Fruit fly (Drosophila melanogaster): ENCODE measurements around the gene RpS13.

Gene RpS13

dm6 chr2L:8376717-8377116 lies 12.3 kb upstream of the RpS13 start, which contains the start of the genes CG13390 and CG17294 (continued):
- TF ChIP-seq CG17361 (GFP tag; IDR thresholded peaks at IDR 0.05) (peak; percentile 100), CG10462 (GFP tag; optimal IDR thresholded peaks at IDR 0.05) (peak; percentile 99), caup (GFP tag; optimal IDR thresholded peaks at IDR 0.05; ENCODE audit: severe bottlenecking) (peak; percentile 99), Gsc (GFP tag; IDR thresholded peaks at IDR 0.05) (peak; percentile 98), gsb-n (tag; optimal IDR thresholded peaks at IDR 0.05) (peak; percentile 99), CG5245 (GFP tag; optimal IDR thresholded peaks at IDR 0.05) (peak; percentile 98), Chrac-16 (GFP tag; optimal IDR thresholded peaks at IDR 0.05) (peak; percentile 99), slp2 (GFP tag; optimal IDR thresholded peaks at IDR 0.05) (peak; percentile 88), CG1792 (GFP tag; optimal IDR thresholded peaks at IDR 0.05) (peak; percentile 77), sens (GFP tag) (peak; percentile 99), Atf-2 (GFP tag; optimal IDR thresholded peaks at IDR 0.05) (peak; percentile 91), CG18476 (GFP tag; optimal IDR thresholded peaks at IDR 0.05) (peak; percentile 97), Lhr (GFP tag; optimal IDR thresholded peaks at IDR 0.05) (peak; percentile 97), gt (GFP tag; IDR thresholded peaks at IDR 0.05) (peak; percentile 99), vfl (GFP tag; optimal IDR thresholded peaks at IDR 0.05) (peak; percentile 96), kah (GFP tag; optimal IDR thresholded peaks at IDR 0.05) (peak; percentile 99), otp (GFP tag; IDR thresholded peaks at IDR 0.05) (peak; percentile 99), CG2120 (GFP tag; optimal IDR thresholded peaks at IDR 0.05) (peak; percentile 99), dm (GFP tag; optimal IDR thresholded peaks at IDR 0.05) (peak; percentile 87), CG10979 (tag; optimal IDR thresholded peaks at IDR 0.05) (peak; percentile 99), pho (GFP tag; optimal IDR thresholded peaks at IDR 0.05) (peak; percentile 95), Lpt (GFP tag; optimal IDR thresholded peaks at IDR 0.05) (no peak), seq (GFP tag; IDR thresholded peaks at IDR 0.05) (peak; percentile 99), E2f2 (GFP tag; IDR thresholded peaks at IDR 0.05) (peak; percentile 92), D (optimal IDR thresholded peaks at IDR 0.05) (no peak), D (GFP tag; optimal IDR thresholded peaks at IDR 0.05) (peak; percentile 99), Poxn (GFP tag; IDR thresholded peaks at IDR 0.05) (peak; percentile 99), Dip2 (GFP tag; IDR thresholded peaks at IDR 0.05) (peak; percentile 79), gce (GFP tag; IDR thresholded peaks at IDR 0.05) (peak; percentile 100), gro (GFP tag; optimal IDR thresholded peaks at IDR 0.05) (peak; percentile 97), CG16815 (GFP tag; optimal IDR thresholded peaks at IDR 0.05) (peak; percentile 99), lmd (GFP tag; IDR thresholded peaks at IDR 0.05) (peak; percentile 99), CG2678 (tag; optimal IDR thresholded peaks at IDR 0.05) (peak; percentile 100), z (GFP tag; IDR thresholded peaks at IDR 0.05) (peak; percentile 84), disco-r (GFP tag; optimal IDR thresholded peaks at IDR 0.05) (peak; percentile 87), inv (GFP tag; IDR thresholded peaks at IDR 0.05; ENCODE audit: partially characterized antibody) (peak; percentile 71; the same call in 1 of the 2 replicates), Ets97D (GFP tag; optimal IDR thresholded peaks at IDR 0.05) (peak; percentile 90), nerfin-2 (GFP tag; IDR thresholded peaks at IDR 0.05; ENCODE audit: partially characterized antibody) (peak; percentile 75; the same call in 1 of the 2 replicates), crp (GFP tag; optimal IDR thresholded peaks at IDR 0.05) (peak; percentile 52 to 85), Asciz (GFP tag; optimal IDR thresholded peaks at IDR 0.05) (peak; percentile 99), pros (GFP tag; optimal IDR thresholded peaks at IDR 0.05) (peak; percentile 89), CG4424 (GFP tag; optimal IDR thresholded peaks at IDR 0.05) (peak; percentile 99), C15 (GFP tag; IDR thresholded peaks at IDR 0.05) (peak; percentile 99), Rx (GFP tag; IDR thresholded peaks at IDR 0.05) (peak; percentile 99), tin (GFP tag; optimal IDR thresholded peaks at IDR 0.05) (peak; percentile 99), CG9609 (GFP tag; optimal IDR thresholded peaks at IDR 0.05) (peak; percentile 91), MBD-R2 (GFP tag; IDR thresholded peaks at IDR 0.05) (peak; percentile 100), HmgD (GFP tag; optimal IDR thresholded peaks at IDR 0.05) (peak; percentile 10), usp (GFP tag; optimal IDR thresholded peaks at IDR 0.05) (no peak), CG30020 (tag; optimal IDR thresholded peaks at IDR 0.05) (peak; percentile 93), Rfx (GFP tag; IDR thresholded peaks at IDR 0.05) (peak; percentile 100), Med (GFP tag) (peak; percentile 99)

Data from whole organism, embryonic.